Worm (Caenorhabditis elegans): ENCODE results near the gene Y116A8B.1.

Gene Y116A8B.1

ce11 chrIV:17216048-17216447, at the start of gene Y116A8B.1:
Gene Y116A8B.1 (plus strand): TSS chrIV:17216348.
- no peak for TF ChIP-seq bed-3 (GFP tag; optimal IDR thresholded peaks at IDR 0.05)
- no peak for TF ChIP-seq sptf-1 (tag; optimal IDR thresholded peaks at IDR 0.05)
- no peak for TF ChIP-seq pha-4 (tag; optimal IDR thresholded peaks at IDR 0.05)
- TF ChIP-seq snpc-4 (tag; optimal IDR thresholded peaks at IDR 0.05), result no peak
- no peak for TF ChIP-seq sem-2 (GFP tag; optimal IDR thresholded peaks at IDR 0.05)
- TF ChIP-seq ham-2 (GFP tag; optimal IDR thresholded peaks at IDR 0.05), result no peak
- no peak for TF ChIP-seq tbx-8 (GFP tag; optimal IDR thresholded peaks at IDR 0.05)
- TF ChIP-seq ces-1 (GFP tag; optimal IDR thresholded peaks at IDR 0.05), result no peak

- TF ChIP-seq hlh-1 (tag; optimal IDR thresholded peaks at IDR 0.05), result no peak
- TF ChIP-seq zip-8 (tag; optimal IDR thresholded peaks at IDR 0.05), result no peak
- TF ChIP-seq ces-1 (GFP tag; optimal IDR thresholded peaks at IDR 0.05), result no peak
- no peak for TF ChIP-seq M03D4.4 (tag; optimal IDR thresholded peaks at IDR 0.05)
- TF ChIP-seq nhr-28 (tag; optimal IDR thresholded peaks at IDR 0.05), result no peak
- TF ChIP-seq pha-4 (tag; optimal IDR thresholded peaks at IDR 0.05), result no peak
- TF ChIP-seq ham-2 (GFP tag; optimal IDR thresholded peaks at IDR 0.05), result no peak
- TF ChIP-seq mls-2 (tag; optimal IDR thresholded peaks at IDR 0.05), result no peak
- TF ChIP-seq cnd-1 (tag; optimal IDR thresholded peaks at IDR 0.05), result no peak
- TF ChIP-seq lin-32 (GFP tag; optimal IDR thresholded peaks at IDR 0.05), result no peak
- no peak for TF ChIP-seq mep-1 (tag; optimal IDR thresholded peaks at IDR 0.05)
- TF ChIP-seq sem-2 (GFP tag; optimal IDR thresholded peaks at IDR 0.05), result no peak
- no peak for TF ChIP-seq ztf-11 (tag; optimal IDR thresholded peaks at IDR 0.05)
- TF ChIP-seq nhr-2 (tag; optimal IDR thresholded peaks at IDR 0.05), result no peak
- TF ChIP-seq unc-120 (tag; optimal IDR thresholded peaks at IDR 0.05; ENCODE audit: poor library complexity, severe bottlenecking), result no peak
- TF ChIP-seq tbx-8 (GFP tag; optimal IDR thresholded peaks at IDR 0.05), result no peak
- TF ChIP-seq flh-1 (GFP tag; optimal IDR thresholded peaks at IDR 0.05), result no peak
- TF ChIP-seq ceh-83 (GFP tag; optimal IDR thresholded peaks at IDR 0.05), result no peak
These were observed 49.2 kb upstream of the Y116A8B.1 start, which contains the start of gene skr-12 for ce11 chrIV:17166974-17167373. Gene skr-12 (plus strand): TSS chrIV:17167274.

DNA sequence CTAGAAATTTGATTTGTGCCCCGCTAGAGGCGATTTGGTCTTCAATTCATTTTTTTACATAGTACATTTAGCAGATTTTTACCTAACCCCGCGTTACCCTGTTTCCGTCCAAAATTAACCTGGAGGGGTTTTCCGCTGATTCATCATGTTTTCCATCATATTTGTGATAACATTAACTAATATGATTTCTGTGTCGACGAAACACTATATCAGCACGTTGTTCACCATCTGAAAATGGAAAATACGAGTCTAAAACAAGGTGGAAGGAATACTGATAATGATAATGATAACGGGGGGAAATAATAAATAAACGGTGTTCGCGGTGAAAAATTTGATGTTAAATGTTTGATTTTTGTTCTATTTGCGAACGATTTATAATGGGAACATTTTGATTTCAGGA, 44.4 kb upstream of the Y116A8B.1 start:
- TF ChIP-seq ceh-83 (GFP tag; optimal IDR thresholded peaks at IDR 0.05) (no peak), unc-62 (GFP tag; optimal IDR thresholded peaks at IDR 0.05) (no peak), lin-13 (tag; optimal IDR thresholded peaks at IDR 0.05) (no peak), sptf-1 (tag; optimal IDR thresholded peaks at IDR 0.05) (no peak), pha-4 (tag; optimal IDR thresholded peaks at IDR 0.05) (no peak), tbx-8 (GFP tag; optimal IDR thresholded peaks at IDR 0.05) (no peak), nhr-12 (tag; optimal IDR thresholded peaks at IDR 0.05) (no peak), nhr-76 (tag; optimal IDR thresholded peaks at IDR 0.05) (no peak), nhr-237 (tag; optimal IDR thresholded peaks at IDR 0.05) (no peak), unc-120 (tag; optimal IDR thresholded peaks at IDR 0.05; ENCODE audit: poor library complexity, severe bottlenecking) (no peak), blmp-1 (tag; optimal IDR thresholded peaks at IDR 0.05) (no peak)

DNA sequence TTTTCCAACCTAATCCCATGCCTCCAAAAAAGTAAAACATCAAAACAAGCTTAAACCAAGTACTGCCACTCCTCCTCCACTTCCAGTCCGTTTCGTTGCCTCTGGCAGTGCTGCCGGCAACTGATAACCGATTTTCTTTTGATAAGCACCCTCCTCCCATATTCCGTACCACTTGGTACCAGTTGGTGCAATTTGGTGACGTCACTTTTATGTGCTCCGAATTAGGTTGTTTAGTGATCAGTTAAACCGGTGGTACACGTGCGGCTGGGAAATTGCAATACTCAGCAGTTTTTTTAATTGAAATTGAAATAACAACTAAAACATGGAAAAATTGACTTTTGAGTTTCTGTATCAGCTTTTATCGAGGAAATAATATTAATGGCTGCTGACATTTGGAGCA, 42.1 kb upstream of the Y116A8B.1 start:
- no peak for TF ChIP-seq ces-1 (GFP tag; optimal IDR thresholded peaks at IDR 0.05)
- TF ChIP-seq drap-1 (GFP tag; optimal IDR thresholded peaks at IDR 0.05), result no peak
- TF ChIP-seq unc-120 (tag; optimal IDR thresholded peaks at IDR 0.05; ENCODE audit: poor library complexity, severe bottlenecking), result no peak
- TF ChIP-seq snpc-4 (tag; optimal IDR thresholded peaks at IDR 0.05), result no peak
- TF ChIP-seq elt-1 (tag; optimal IDR thresholded peaks at IDR 0.05; ENCODE audit: borderline replicate concordance, insufficient read depth), result no peak
- TF ChIP-seq lsy-2 (tag; optimal IDR thresholded peaks at IDR 0.05), result no peak
- TF ChIP-seq lin-32 (GFP tag; optimal IDR thresholded peaks at IDR 0.05), result no peak
- no peak for TF ChIP-seq nhr-28 (tag; optimal IDR thresholded peaks at IDR 0.05)
- no peak for TF ChIP-seq nhr-76 (tag; optimal IDR thresholded peaks at IDR 0.05)
- no peak for TF ChIP-seq ceh-43 (GFP tag; optimal IDR thresholded peaks at IDR 0.05)
- no peak for TF ChIP-seq sptf-1 (tag; optimal IDR thresholded peaks at IDR 0.05)
- no peak for TF ChIP-seq zip-8 (tag; optimal IDR thresholded peaks at IDR 0.05)
- TF ChIP-seq cnd-1 (tag; optimal IDR thresholded peaks at IDR 0.05), result no peak
- no peak for TF ChIP-seq unc-62 (GFP tag; optimal IDR thresholded peaks at IDR 0.05)
- TF ChIP-seq nhr-2 (tag; optimal IDR thresholded peaks at IDR 0.05), result no peak
- no peak for TF ChIP-seq unc-39 (tag; optimal IDR thresholded peaks at IDR 0.05)
- no peak for TF ChIP-seq lin-13 (tag; optimal IDR thresholded peaks at IDR 0.05)
- TF ChIP-seq mep-1 (tag; optimal IDR thresholded peaks at IDR 0.05), result no peak
- no peak for TF ChIP-seq M03D4.4 (tag; optimal IDR thresholded peaks at IDR 0.05)

- TF ChIP-seq zip-8 (tag; optimal IDR thresholded peaks at IDR 0.05) (no peak), nhr-237 (tag; optimal IDR thresholded peaks at IDR 0.05) (no peak), ces-1 (GFP tag; optimal IDR thresholded peaks at IDR 0.05) (no peak), blmp-1 (tag; optimal IDR thresholded peaks at IDR 0.05) (no peak), cnd-1 (tag; optimal IDR thresholded peaks at IDR 0.05) (no peak), elt-3 (tag; optimal IDR thresholded peaks at IDR 0.05) (no peak), unc-62 (GFP tag; optimal IDR thresholded peaks at IDR 0.05) (no peak), hlh-1 (tag; optimal IDR thresholded peaks at IDR 0.05) (no peak), sem-2 (GFP tag; optimal IDR thresholded peaks at IDR 0.05) (no peak), nhr-28 (tag; optimal IDR thresholded peaks at IDR 0.05) (no peak), unc-39 (tag; optimal IDR thresholded peaks at IDR 0.05) (no peak)
These were observed 41.2 kb upstream of the Y116A8B.1 start for ce11 chrIV:17174980-17175379.
